Fruit fly (Drosophila melanogaster): ENCODE results near the gene ntc.

Gene ntc

DNA sequence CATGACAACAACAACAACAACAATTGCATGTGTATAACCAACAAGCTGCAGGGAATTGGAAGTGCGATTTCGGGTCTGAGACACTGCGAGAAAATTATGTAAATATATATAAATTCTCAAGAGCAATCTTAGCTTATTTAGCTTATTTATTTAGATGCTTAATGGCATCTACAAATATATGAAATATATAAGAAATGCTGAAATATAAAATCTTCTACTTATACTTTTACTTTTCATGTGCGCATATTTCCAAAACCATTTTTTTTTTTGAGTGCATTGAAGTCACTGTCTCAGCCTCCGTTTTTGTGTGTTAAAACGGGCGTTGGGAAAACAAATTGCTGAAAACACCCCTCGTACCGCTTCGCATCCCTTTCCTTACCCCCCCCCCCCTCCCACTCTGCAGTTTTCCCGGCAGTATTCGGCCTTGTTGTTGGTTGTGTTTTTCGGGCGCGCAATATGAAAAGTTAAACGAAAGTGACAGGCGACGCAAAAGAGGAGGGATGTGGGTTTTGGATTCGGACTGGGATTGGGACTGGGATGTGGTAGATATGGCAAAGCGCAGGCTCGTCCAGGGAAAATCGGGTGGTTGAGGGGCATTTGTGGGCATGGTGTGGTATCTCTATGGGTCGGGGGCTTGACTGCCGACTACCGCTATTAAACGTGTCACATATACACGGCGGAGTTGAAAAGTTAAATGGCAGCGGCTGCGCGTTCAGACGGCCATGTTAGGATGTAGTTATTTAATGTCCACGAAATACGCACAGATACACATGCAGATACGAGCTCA lies 49.1 kb upstream of the ntc start (continued):
- TF ChIP-seq chn (GFP tag; optimal IDR thresholded peaks at IDR 0.05), result peak; percentile 11
- TF ChIP-seq CG1529 (GFP tag; optimal IDR thresholded peaks at IDR 0.05), result peak; percentile 50
- peak in 1 of 3 experiments; percentile 84 for TF ChIP-seq lola (GFP tag; optimal IDR thresholded peaks at IDR 0.05)
- TF ChIP-seq amos (GFP tag; IDR thresholded peaks at IDR 0.05; ENCODE audit: partially characterized antibody), result no peak
- TF ChIP-seq CG32532 (GFP tag; IDR thresholded peaks at IDR 0.05), result no peak
- TF ChIP-seq Asciz (GFP tag; optimal IDR thresholded peaks at IDR 0.05), result peak; percentile 3
- peak; percentile 69 for TF ChIP-seq CG33557 (GFP tag; optimal IDR thresholded peaks at IDR 0.05)
- no peak for TF ChIP-seq hb (GFP tag; IDR thresholded peaks at IDR 0.05; ENCODE audit: partially characterized antibody)
- peak; percentile 54 for TF ChIP-seq pros (GFP tag; optimal IDR thresholded peaks at IDR 0.05)
- no peak for TF ChIP-seq gcm2 (GFP tag; optimal IDR thresholded peaks at IDR 0.05)
- TF ChIP-seq lmd (GFP tag; IDR thresholded peaks at IDR 0.05), result peak; percentile 47; the same call in 1 of the 2 replicates
- peak; percentile 53 for TF ChIP-seq CG2678 (tag; optimal IDR thresholded peaks at IDR 0.05)
- TF ChIP-seq Sin3A (optimal IDR thresholded peaks at IDR 0.05), result no peak
- TF ChIP-seq luna (GFP tag; optimal IDR thresholded peaks at IDR 0.05), result no peak
- TF ChIP-seq knrl (GFP tag; IDR thresholded peaks at IDR 0.05; ENCODE audit: partially characterized antibody), result no peak
- TF ChIP-seq Abd-B (GFP tag; optimal IDR thresholded peaks at IDR 0.05), result peak; percentile 42
- no peak for TF ChIP-seq CG11085 (GFP tag; IDR thresholded peaks at IDR 0.05)
- no peak for TF ChIP-seq CG9215 (GFP tag; IDR thresholded peaks at IDR 0.05)
- TF ChIP-seq Dip2 (GFP tag; IDR thresholded peaks at IDR 0.05), result no peak
- peak; percentile 37 for TF ChIP-seq CG5180 (GFP tag; optimal IDR thresholded peaks at IDR 0.05)
- peak; percentile 95 for TF ChIP-seq crol (GFP tag; IDR thresholded peaks at IDR 0.05)
- no peak for TF ChIP-seq CG31224 (GFP tag; IDR thresholded peaks at IDR 0.05)
- TF ChIP-seq nmo (GFP tag; optimal IDR thresholded peaks at IDR 0.05), result peak; percentile 77
- TF ChIP-seq mirr (GFP tag; optimal IDR thresholded peaks at IDR 0.05), result no peak
- TF ChIP-seq shn (GFP tag; optimal IDR thresholded peaks at IDR 0.05), result no peak
- TF ChIP-seq MESR4 (GFP tag; optimal IDR thresholded peaks at IDR 0.05), result no peak
- 0 out of 2 replicates have a peak, but pooled peaks have one; percentile 22 for TF ChIP-seq E2f1 (GFP tag; IDR thresholded peaks at IDR 0.05)
- TF ChIP-seq CG17829 (tag; optimal IDR thresholded peaks at IDR 0.05), result peak; percentile 55
- no peak for TF ChIP-seq slbo (GFP tag; IDR thresholded peaks at IDR 0.05)
- no peak for TF ChIP-seq CG10147 (GFP tag; optimal IDR thresholded peaks at IDR 0.05)
- 0 out of 2 replicates have a peak, but pooled peaks have one; percentile 11 for TF ChIP-seq CG7372 (GFP tag; IDR thresholded peaks at IDR 0.05)
- peak; percentile 40; the same call in 1 of the 2 replicates for TF ChIP-seq Nf-YA (GFP tag; IDR thresholded peaks at IDR 0.05)
- TF ChIP-seq croc (GFP tag; conservative IDR thresholded peaks at IDR 0.05), result peak; percentile 48; the same call in 1 of the 3 replicates
- TF ChIP-seq CG4404 (GFP tag; IDR thresholded peaks at IDR 0.05), result peak; percentile 66
- peak; percentile 63 for TF ChIP-seq D19A (tag; optimal IDR thresholded peaks at IDR 0.05)
- peak; percentile 46 for TF ChIP-seq Six4 (GFP tag; optimal IDR thresholded peaks at IDR 0.05)
- TF ChIP-seq CG3281 (GFP tag; optimal IDR thresholded peaks at IDR 0.05), result no peak
- no peak for TF ChIP-seq CG34224 (GFP tag; IDR thresholded peaks at IDR 0.05; ENCODE audit: partially characterized antibody)
- peak; percentile 47 for TF ChIP-seq CG30403 (GFP tag; optimal IDR thresholded peaks at IDR 0.05)
- TF ChIP-seq CG2129 (GFP tag; IDR thresholded peaks at IDR 0.05; ENCODE audit: partially characterized antibody), result no peak
